Fruit fly (Drosophila melanogaster) whole organism, wandering third instar larva: ENCODE measurements around the gene CG6066.

Experiments
- Abd-B ChIP-seq: fragments of >200 bp; optimal IDR thresholded peaks from 2 replicates; lab custom pipeline; 2017; ENCODE audit warnings: missing biosample characterization, missing genetic modification characterization
- CG32264 ChIP-seq: fragments of 200-800 bp; sonication (Bioruptor generic); optimal IDR thresholded peaks from 2 replicates; lab custom pipeline; 2016; ENCODE audit warnings: missing biosample characterization, missing genetic modification characterization
- CG9705 ChIP-seq: fragments of 200-800 bp; sonication (Bioruptor generic); optimal IDR thresholded peaks from 2 replicates; lab custom pipeline; 2018; ENCODE audit warnings: missing biosample characterization, mild to moderate bottlenecking, missing genetic modification characterization
- CrebA ChIP-seq: fragments of 200-800 bp; sonication (Bioruptor generic); optimal IDR thresholded peaks from 2 replicates; lab custom pipeline; 2016; ENCODE audit warnings: missing biosample characterization, mild to moderate bottlenecking, missing genetic modification characterization, borderline replicate concordance
- Dfd ChIP-seq: fragments of >200 bp; optimal IDR thresholded peaks from 2 replicates; lab custom pipeline; 2017; ENCODE audit warnings: missing biosample characterization, missing genetic modification characterization
- Dif ChIP-seq: fragments of 200-275, 200-300 bp; sonication (Bioruptor generic); optimal IDR thresholded peaks from 2 replicates; lab custom pipeline; 2018; ENCODE audit warnings: missing biosample characterization, missing genetic modification characterization; ENCODE audit not compliant: partially characterized antibody
- GATAd ChIP-seq: sonication (Bioruptor generic); optimal IDR thresholded peaks from 2 replicates; lab custom pipeline; 2016; ENCODE audit warnings: missing biosample characterization, missing genetic modification characterization
- HLH106 ChIP-seq: fragments of 200-800 bp; optimal IDR thresholded peaks from 3 replicates; lab custom pipeline; 2019; ENCODE audit warnings: missing biosample characterization, mild to moderate bottlenecking, missing genetic modification characterization, moderate library complexity
- Hnf4 ChIP-seq: fragments of 200-800 bp; sonication (Bioruptor generic); optimal IDR thresholded peaks from 2 replicates; lab custom pipeline; 2016; ENCODE audit warnings: missing biosample characterization, mild to moderate bottlenecking, missing genetic modification characterization
- Hr78 ChIP-seq: fragments of >200 bp; optimal IDR thresholded peaks from 2 replicates; lab custom pipeline; 2017; ENCODE audit warnings: missing biosample characterization, missing genetic modification characterization
- Hr83 ChIP-seq: fragments of 200-300 bp; sonication (Bioruptor generic); optimal IDR thresholded peaks from 2 replicates; lab custom pipeline; 2016; ENCODE audit warnings: missing biosample characterization, mild to moderate bottlenecking, missing genetic modification characterization, moderate library complexity; ENCODE audit not compliant: poor library complexity, severe bottlenecking
- Jra ChIP-seq: sonication (Bioruptor generic); optimal IDR thresholded peaks from 2 replicates; lab custom pipeline; 2016; ENCODE audit warnings: missing biosample characterization, missing genetic modification characterization
- Mio ChIP-seq: sonication (Bioruptor generic); optimal IDR thresholded peaks from 2 replicates; lab custom pipeline; 2016; ENCODE audit warnings: missing biosample characterization, missing genetic modification characterization
- Myc ChIP-seq: fragments of >200 bp; optimal IDR thresholded peaks from 2 replicates; lab custom pipeline; 2017
- N ChIP-seq: fragments of >200 bp; optimal IDR thresholded peaks from 2 replicates; lab custom pipeline; 2018; ENCODE audit warnings: missing biosample characterization, missing external identifiers, missing genetic modification characterization
- OdsH ChIP-seq: fragments of 200-800 bp; sonication (Bioruptor generic); optimal IDR thresholded peaks from 2 replicates; lab custom pipeline; 2016; ENCODE audit warnings: missing biosample characterization, mild to moderate bottlenecking, missing genetic modification characterization
- Rel ChIP-seq, 2 experiments: fragments of 200-800 bp; sonication (Bioruptor generic) in 1 of 2; optimal IDR thresholded peaks; 2 replicates in 1 of 2; 3 replicates in 1 of 2; lab custom pipeline; 2016 to 2019; ENCODE audit warnings: mild to moderate bottlenecking in 2 of 2, missing biosample characterization in 2 of 2, missing genetic modification characterization in 2 of 2, moderate library complexity in 1 of 2
- Sp1 ChIP-seq: fragments of 200-800 bp; sonication (Bioruptor generic); optimal IDR thresholded peaks from 3 replicates; lab custom pipeline; 2019; ENCODE audit warnings: missing biosample characterization, mild to moderate bottlenecking, missing genetic modification characterization, moderate library complexity
- Vsx2 ChIP-seq: fragments of 200-300, 225-300 bp; sonication (Bioruptor generic); optimal IDR thresholded peaks from 2 replicates; lab custom pipeline; 2018; ENCODE audit warnings: missing biosample characterization, missing genetic modification characterization; ENCODE audit not compliant: partially characterized antibody
- br ChIP-seq: fragments of 200-800 bp; sonication (Bioruptor generic); optimal IDR thresholded peaks from 2 replicates; lab custom pipeline; 2016; ENCODE audit warnings: missing biosample characterization, missing genetic modification characterization
- brk ChIP-seq: fragments of 200-800 bp; sonication (Bioruptor generic); optimal IDR thresholded peaks from 2 replicates; lab custom pipeline; 2016; ENCODE audit warnings: missing biosample characterization, mild to moderate bottlenecking, missing genetic modification characterization
- dl ChIP-seq, 2 experiments: fragments of 175-275, 200-275 bp in 1 of 2; fragments of 200-275 bp in 1 of 2; sonication (Bioruptor generic); optimal IDR thresholded peaks; lab custom pipeline; 2018; ENCODE audit warnings: mild to moderate bottlenecking in 2 of 2, missing biosample characterization in 2 of 2, missing genetic modification characterization in 2 of 2, moderate library complexity in 2 of 2; ENCODE audit not compliant: partially characterized antibody in 2 of 2, insufficient read depth in 1 of 2
- dmrt93B ChIP-seq: fragments of 200-800 bp; sonication (Bioruptor generic); optimal IDR thresholded peaks from 2 replicates; lab custom pipeline; 2018; ENCODE audit warnings: missing biosample characterization, mild to moderate bottlenecking, missing genetic modification characterization
- dsf ChIP-seq: sonication (Bioruptor generic); optimal IDR thresholded peaks from 2 replicates; lab custom pipeline; 2016; ENCODE audit warnings: missing biosample characterization, missing genetic modification characterization, borderline replicate concordance
- ey ChIP-seq: fragments of 200-800 bp; sonication (Bioruptor generic); optimal IDR thresholded peaks from 2 replicates; lab custom pipeline; 2016; ENCODE audit warnings: missing biosample characterization, missing genetic modification characterization
- foxo ChIP-seq, 2 experiments: fragments of 200-800 bp; sonication (Bioruptor generic); optimal IDR thresholded peaks; 2 replicates in 1 of 2; 3 replicates in 1 of 2; lab custom pipeline; 2016 to 2017; ENCODE audit warnings: missing biosample characterization in 2 of 2, missing genetic modification characterization in 2 of 2
- fru ChIP-seq: fragments of 200-800 bp; sonication (Bioruptor generic); optimal IDR thresholded peaks from 3 replicates; lab custom pipeline; 2016; ENCODE audit warnings: missing biosample characterization, mild to moderate bottlenecking, missing genetic modification characterization
- h ChIP-seq: fragments of 200-800 bp; sonication (Bioruptor generic); optimal IDR thresholded peaks from 3 replicates; lab custom pipeline; 2016; ENCODE audit warnings: missing biosample characterization, mild to moderate bottlenecking, missing genetic modification characterization
- jim ChIP-seq: fragments of 175-275, 200-325 bp; sonication (Bioruptor generic); optimal IDR thresholded peaks from 2 replicates; lab custom pipeline; 2016; ENCODE audit warnings: missing biosample characterization, mild to moderate bottlenecking, missing genetic modification characterization
- lola ChIP-seq: fragments of >200 bp; optimal IDR thresholded peaks from 2 replicates; lab custom pipeline; 2017; ENCODE audit warnings: missing biosample characterization, missing genetic modification characterization
- pan ChIP-seq: fragments of >200 bp; optimal IDR thresholded peaks from 2 replicates; lab custom pipeline; 2017
- psq ChIP-seq: fragments of 200-800 bp; sonication (Bioruptor generic); optimal IDR thresholded peaks from 3 replicates; lab custom pipeline; 2017; ENCODE audit warnings: missing biosample characterization, mild to moderate bottlenecking, missing genetic modification characterization, moderate library complexity
- rgr ChIP-seq: fragments of 200-800 bp; sonication (Bioruptor generic); optimal IDR thresholded peaks from 3 replicates; lab custom pipeline; 2016; ENCODE audit warnings: missing biosample characterization, mild to moderate bottlenecking, missing genetic modification characterization
- sage ChIP-seq: fragments of 200-800 bp; sonication (Bioruptor generic); optimal IDR thresholded peaks from 2 replicates; lab custom pipeline; 2016; ENCODE audit warnings: missing biosample characterization, mild to moderate bottlenecking, missing genetic modification characterization
- sv ChIP-seq: fragments of 200-800 bp; sonication (Bioruptor generic); optimal IDR thresholded peaks from 3 replicates; lab custom pipeline; 2016; ENCODE audit warnings: missing biosample characterization, missing genetic modification characterization
- tai ChIP-seq: sonication (Bioruptor generic); optimal IDR thresholded peaks from 2 replicates; lab custom pipeline; 2016; ENCODE audit warnings: missing biosample characterization, missing genetic modification characterization
- usp ChIP-seq: fragments of >200 bp; optimal IDR thresholded peaks from 2 replicates; lab custom pipeline; 2017; ENCODE audit warnings: missing biosample characterization, missing genetic modification characterization
- woc ChIP-seq: sonication (Bioruptor generic); optimal IDR thresholded peaks from 2 replicates; lab custom pipeline; 2016; ENCODE audit warnings: missing biosample characterization, mild to moderate bottlenecking, missing genetic modification characterization

The CG6066 gene

DNA sequence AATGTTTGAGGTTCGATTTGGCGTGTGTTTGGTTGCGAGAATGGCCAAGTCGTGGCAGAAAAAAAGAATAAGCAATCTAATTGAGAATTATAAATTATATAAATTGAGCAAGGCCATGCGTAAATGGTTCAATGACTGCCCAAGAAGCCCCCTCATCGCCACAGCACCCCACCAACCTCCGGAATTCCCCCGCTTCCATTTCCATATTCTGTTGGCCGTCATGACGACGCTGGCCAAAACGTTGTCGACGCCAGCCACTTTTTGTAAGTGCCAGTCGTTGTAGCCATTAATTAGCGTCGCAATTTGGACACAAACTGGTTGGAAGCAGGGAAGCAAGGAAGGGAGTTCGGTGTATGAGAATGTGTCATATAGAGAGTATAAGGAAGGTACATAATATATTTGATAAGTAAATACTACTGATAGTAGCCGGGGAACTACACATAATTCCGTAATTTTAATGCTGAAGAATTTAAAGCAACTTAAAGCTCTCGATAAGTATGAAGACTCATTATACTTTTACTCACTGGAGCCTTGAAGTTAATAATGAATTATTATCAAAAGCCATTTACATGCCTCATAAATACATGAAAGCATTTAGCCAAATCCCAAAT, 14.1 kb upstream of the CG6066 start:
- TF ChIP-seq usp = no peak
- TF ChIP-seq HLH106 (tag; lab: Kevin White, UChicago) = no peak
- no peak for TF ChIP-seq CG9705 (GFP tag; lab: Kevin White, UChicago)
- TF ChIP-seq Rel (GFP tag; optimal IDR thresholded peaks at IDR 0.05; lab: Kevin White, UChicago) = no peak
- peak; percentile 94 for TF ChIP-seq Rel (tag; optimal IDR thresholded peaks at IDR 0.05; lab: Kevin White, UChicago)
- no peak for TF ChIP-seq dmrt93B (GFP tag; lab: Kevin White, UChicago)
- peak; percentile 35 for TF ChIP-seq Dif (GFP tag; lab: Kevin White, UChicago)
- TF ChIP-seq tai = no peak
- TF ChIP-seq, all 38 proteins: peak for 2

DNA sequence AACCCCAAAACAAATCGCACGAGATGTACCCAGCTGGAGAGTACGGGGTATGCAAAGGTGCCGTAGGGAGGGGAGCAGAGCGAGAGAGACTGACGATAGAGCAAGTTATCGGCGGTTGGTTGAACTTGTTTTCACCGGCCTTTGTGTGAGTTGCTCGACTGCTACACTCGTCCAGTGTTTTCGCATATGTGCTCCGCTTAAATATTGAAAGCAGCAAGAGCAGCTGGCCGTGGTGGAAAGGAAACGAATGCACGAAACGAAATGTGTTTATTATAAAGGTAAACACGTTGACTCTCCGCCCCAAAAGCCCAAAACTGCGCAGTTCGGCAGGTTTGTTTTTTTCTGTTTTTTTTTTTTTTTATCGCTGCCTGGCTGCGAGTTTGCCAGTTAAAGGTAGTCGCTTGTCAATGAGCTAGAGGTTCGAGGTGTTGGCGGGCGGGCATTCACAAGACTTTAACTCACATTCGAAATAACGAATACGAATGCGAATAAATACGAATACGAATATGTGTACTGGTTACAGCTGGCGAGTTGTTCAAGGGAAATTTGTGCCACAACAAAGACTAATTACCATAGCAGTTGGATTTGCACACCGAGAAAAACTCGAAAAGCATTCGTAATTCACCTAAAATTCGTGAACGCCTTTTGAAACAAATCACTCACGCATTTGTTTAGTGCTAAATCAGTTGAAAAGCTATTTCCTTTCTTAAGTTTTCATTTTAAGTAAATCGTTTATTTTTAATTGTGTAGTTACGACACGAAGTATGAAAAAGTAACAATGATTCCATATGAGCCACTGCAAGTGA, 13.3 kb upstream of the CG6066 start:
- no peak for TF ChIP-seq sv (GFP tag; lab: Kevin White, UChicago)
- TF ChIP-seq br (GFP tag; lab: Kevin White, UChicago) = peak; percentile 61
- peak; percentile 79 for TF ChIP-seq h
- no peak for TF ChIP-seq brk (GFP tag; lab: Kevin White, UChicago)
- peak in 1 of 2 experiments; percentile 75 for TF ChIP-seq foxo (GFP tag; optimal IDR thresholded peaks at IDR 0.05; lab: Kevin White, UChicago)
- peak; percentile 23 for TF ChIP-seq Dif (GFP tag; lab: Kevin White, UChicago)
- TF ChIP-seq sage (GFP tag; lab: Kevin White, UChicago) = peak; percentile 2
- TF ChIP-seq CG32264 = peak; percentile 16
- TF ChIP-seq pan (lab: Kevin White, UChicago) = no peak
- TF ChIP-seq OdsH = peak; percentile 60
- peak; percentile 30 for TF ChIP-seq Vsx2 (GFP tag; lab: Kevin White, UChicago)
- peak; percentile 82 for TF ChIP-seq jim (GFP tag; lab: Kevin White, UChicago)
- no peak for TF ChIP-seq Hr78
- no peak for TF ChIP-seq tai
- no peak for TF ChIP-seq Dfd (GFP tag; lab: Kevin White, UChicago)
- TF ChIP-seq dsf (GFP tag; lab: Kevin White, UChicago) = no peak
- TF ChIP-seq Rel (GFP tag; optimal IDR thresholded peaks at IDR 0.05; lab: Kevin White, UChicago) = peak; percentile 82
- peak; percentile 62 for TF ChIP-seq Rel (tag; optimal IDR thresholded peaks at IDR 0.05; lab: Kevin White, UChicago)
- no peak for TF ChIP-seq Abd-B (GFP tag; lab: Kevin White, UChicago)
- TF ChIP-seq Mio (GFP tag; lab: Kevin White, UChicago) = no peak
- TF ChIP-seq psq (GFP tag; lab: Kevin White, UChicago) = peak; percentile 73
- TF ChIP-seq N (GFP tag; lab: Kevin White, UChicago) = no peak
- TF ChIP-seq usp = no peak
- TF ChIP-seq woc = peak; percentile 62
- peak; percentile 64 for TF ChIP-seq rgr (GFP tag; lab: Kevin White, UChicago)
- peak; percentile 66 for TF ChIP-seq HLH106 (tag; lab: Kevin White, UChicago)
- peak; percentile 82 for TF ChIP-seq Hr83
- no peak for TF ChIP-seq CG9705 (GFP tag; lab: Kevin White, UChicago)
- TF ChIP-seq dmrt93B (GFP tag; lab: Kevin White, UChicago) = peak; percentile 29
- peak; percentile 66 for TF ChIP-seq Jra (GFP tag; lab: Kevin White, UChicago)
- TF ChIP-seq ey (GFP tag; lab: Kevin White, UChicago) = peak; percentile 65
- TF ChIP-seq GATAd (GFP tag; lab: Kevin White, UChicago) = no peak
- no peak for TF ChIP-seq Myc (lab: Kevin White, UChicago)
- no peak for TF ChIP-seq dl (GFP tag; optimal IDR thresholded peaks at IDR 0.05; lab: Kevin White, UChicago; ENCODE audit: insufficient read depth in 1 of 2, partially characterized antibody in 2 of 2)
- peak; percentile 75 for TF ChIP-seq fru (GFP tag; lab: Kevin White, UChicago)
- TF ChIP-seq lola = no peak
- TF ChIP-seq CrebA (GFP tag; lab: Kevin White, UChicago) = no peak
- TF ChIP-seq Hnf4 = peak; percentile 31
- peak; percentile 60 for TF ChIP-seq Sp1 (GFP tag; lab: Kevin White, UChicago)
